ENCODE assay signal across 5 worm cellular contexts in genomic region chrIII:8443557-8444131, ce11.
TF ChIP-seq lines count a peak whose summit lies in the region.

Gene ufbp-1 (minus strand): TSS chrIII:8443607.

TF ChIP-seq in whole organism, L1 larva, 84 proteins besides CTCF, POLR2A, EP300 and RAD21 (continues in another document):
- TF ChIP-seq hlh-4 (tag; optimal IDR thresholded peaks at IDR 0.05; lab: Kevin White, UChicago) = peak; percentile 15
- TF ChIP-seq sox-4 (tag; optimal IDR thresholded peaks at IDR 0.05; lab: Kevin White, UChicago) = no peak
- no peak for TF ChIP-seq ceh-8 (GFP tag; optimal IDR thresholded peaks at IDR 0.05; lab: Kevin White, UChicago)
- no peak for TF ChIP-seq grh-1 (GFP tag; IDR thresholded peaks at IDR 0.05; lab: Robert Waterston, UW)
- TF ChIP-seq skn-1 (tag; optimal IDR thresholded peaks at IDR 0.05; lab: Kevin White, UChicago) = peak; percentile 94
- TF ChIP-seq snu-23 (GFP tag; optimal IDR thresholded peaks at IDR 0.05; lab: Kevin White, UChicago) = peak; percentile 60
- no peak for TF ChIP-seq nhr-11 (tag; optimal IDR thresholded peaks at IDR 0.05; lab: Kevin White, UChicago)
- no peak for TF ChIP-seq C34B4.2 (tag; optimal IDR thresholded peaks at IDR 0.05; lab: Kevin White, UChicago)
- TF ChIP-seq egl-27 (tag; optimal IDR thresholded peaks at IDR 0.05; lab: Kevin White, UChicago) = no peak
- TF ChIP-seq aha-1 (tag; optimal IDR thresholded peaks at IDR 0.05; lab: Kevin White, UChicago) = no peak
- TF ChIP-seq ceh-63 (GFP tag; optimal IDR thresholded peaks at IDR 0.05; lab: Kevin White, UChicago) = no peak
- peak; percentile 99 for TF ChIP-seq mep-1 (tag; optimal IDR thresholded peaks at IDR 0.05; lab: Kevin White, UChicago)
- no peak for TF ChIP-seq ets-5 (GFP tag; IDR thresholded peaks at IDR 0.05; lab: Robert Waterston, UW)
- TF ChIP-seq nhr-12 (tag; optimal IDR thresholded peaks at IDR 0.05; lab: Kevin White, UChicago) = no peak
- TF ChIP-seq swsn-7 (tag; optimal IDR thresholded peaks at IDR 0.05; lab: Kevin White, UChicago) = peak; percentile 55
- peak; percentile 5 for TF ChIP-seq zip-4 (GFP tag; optimal IDR thresholded peaks at IDR 0.05; lab: Kevin White, UChicago)
- peak; percentile 91 for TF ChIP-seq xbp-1 (tag; optimal IDR thresholded peaks at IDR 0.05; lab: Kevin White, UChicago)
- no peak for TF ChIP-seq nhr-77 (tag; optimal IDR thresholded peaks at IDR 0.05; lab: Kevin White, UChicago)
- peak; percentile 73 for TF ChIP-seq elt-2 (tag; optimal IDR thresholded peaks at IDR 0.05; lab: Kevin White, UChicago)

TF ChIP-seq in whole organism, L3 larva, 47 proteins besides CTCF, POLR2A, EP300 and RAD21 (continues in another document):
- TF ChIP-seq eor-1 (tag; optimal IDR thresholded peaks at IDR 0.05; lab: Kevin White, UChicago) (peak in 1 of 2 experiments; percentile 71), tbx-2 (tag; optimal IDR thresholded peaks at IDR 0.05; lab: Kevin White, UChicago) (peak; percentile 81), ceh-16 (tag; optimal IDR thresholded peaks at IDR 0.05; lab: Kevin White, UChicago) (peak; percentile 66), fkh-10 (GFP tag; optimal IDR thresholded peaks at IDR 0.05; lab: Kevin White, UChicago) (no peak), elt-1 (tag; optimal IDR thresholded peaks at IDR 0.05; lab: Kevin White, UChicago) (no peak), snpc-4 (tag; optimal IDR thresholded peaks at IDR 0.05; lab: Kevin White, UChicago) (peak; percentile 33), unc-62 (GFP tag; optimal IDR thresholded peaks at IDR 0.05; lab: Kevin White, UChicago) (no peak), sea-2 (GFP tag; optimal IDR thresholded peaks at IDR 0.05; lab: Kevin White, UChicago) (no peak), fos-1 (tag; optimal IDR thresholded peaks at IDR 0.05; lab: Kevin White, UChicago) (peak; percentile 9), lsy-12 (tag; optimal IDR thresholded peaks at IDR 0.05; lab: Kevin White, UChicago) (peak; percentile 67), pha-4 (tag; optimal IDR thresholded peaks at IDR 0.05; lab: Kevin White, UChicago) (peak; percentile 93), ceh-82 (tag; optimal IDR thresholded peaks at IDR 0.05; lab: Kevin White, UChicago) (no peak), lin-39 (tag; optimal IDR thresholded peaks at IDR 0.05; lab: Kevin White, UChicago) (peak; percentile 11), fkh-2 (tag; optimal IDR thresholded peaks at IDR 0.05; lab: Kevin White, UChicago) (no peak), jun-1 (tag; optimal IDR thresholded peaks at IDR 0.05; lab: Kevin White, UChicago) (no peak), ztf-11 (tag; optimal IDR thresholded peaks at IDR 0.05; lab: Kevin White, UChicago) (no peak), ztf-4 (tag; optimal IDR thresholded peaks at IDR 0.05; lab: Kevin White, UChicago) (peak; percentile 95), egl-5 (tag; optimal IDR thresholded peaks at IDR 0.05; lab: Kevin White, UChicago) (no peak), nfya-1 (tag; optimal IDR thresholded peaks at IDR 0.05; lab: Kevin White, UChicago; ENCODE audit: insufficient read depth) (peak; percentile 94)

TF ChIP-seq in whole organism, early embryonic, 17 proteins besides CTCF, POLR2A, EP300 and RAD21:
- TF ChIP-seq tbx-11 (GFP tag; IDR thresholded peaks at IDR 0.05; lab: Robert Waterston, UW) (no peak), hnd-1 (tag; optimal IDR thresholded peaks at IDR 0.05; lab: Kevin White, UChicago) (no peak), scrt-1 (GFP tag; IDR thresholded peaks at IDR 0.05; lab: Robert Waterston, UW) (no peak), aly-1 (tag; optimal IDR thresholded peaks at IDR 0.05; lab: Kevin White, UChicago) (no peak), sea-1 (GFP tag; conservative IDR thresholded peaks at IDR 0.05; lab: Robert Waterston, UW) (0 out of 2 replicates have a peak, but pooled peaks have one; percentile 17), pes-1 (GFP tag; IDR thresholded peaks at IDR 0.05; lab: Robert Waterston, UW) (no peak), B0310.2 (tag; optimal IDR thresholded peaks at IDR 0.05; lab: Kevin White, UChicago) (no peak), hmbx-1 (tag; optimal IDR thresholded peaks at IDR 0.05; lab: Kevin White, UChicago) (no peak), F13C5.2 (tag; optimal IDR thresholded peaks at IDR 0.05; lab: Kevin White, UChicago) (no peak)

TF ChIP-seq in whole organism, midembryonic, 9 proteins besides CTCF, POLR2A, EP300 and RAD21:
- TF ChIP-seq tab-1 (GFP tag; IDR thresholded peaks at IDR 0.05; lab: Robert Waterston, UW) = no peak
- no peak for TF ChIP-seq cog-1 (tag; optimal IDR thresholded peaks at IDR 0.05; lab: Kevin White, UChicago)
- 0 out of 2 replicates have a peak, but pooled peaks have one; percentile 23 for TF ChIP-seq flt-1 (GFP tag; IDR thresholded peaks at IDR 0.05; lab: Robert Waterston, UW)
- no peak for TF ChIP-seq klf-2 (GFP tag; conservative IDR thresholded peaks at IDR 0.05; lab: Robert Waterston, UW)
- no peak for TF ChIP-seq T22C8.4 (GFP tag; IDR thresholded peaks at IDR 0.05; lab: Robert Waterston, UW)
- no peak for TF ChIP-seq ztf-23 (GFP tag; IDR thresholded peaks at IDR 0.05; lab: Robert Waterston, UW)
- no peak for TF ChIP-seq ztf-29 (GFP tag; IDR thresholded peaks at IDR 0.05; lab: Robert Waterston, UW)
TF ChIP-seq in whole organism, midembryonic: peak in this region for 1.

TF ChIP-seq in whole organism, young adult, 124 proteins besides CTCF, POLR2A, EP300 and RAD21 (continues in another document):
- TF ChIP-seq chd-7 (tag; optimal IDR thresholded peaks at IDR 0.05; lab: Kevin White, UChicago) (peak; percentile 91), hmg-20 (GFP tag; IDR thresholded peaks at IDR 0.05; lab: Robert Waterston, UW) (no peak), snpc-1.3 (tag; optimal IDR thresholded peaks at IDR 0.05; lab: Kevin White, UChicago; ENCODE audit: insufficient read depth) (peak; percentile 26), ceh-79 (tag; optimal IDR thresholded peaks at IDR 0.05; lab: Kevin White, UChicago) (peak; percentile 96), Y53G8AR.9 (GFP tag; conservative IDR thresholded peaks at IDR 0.05; lab: Robert Waterston, UW) (peak; percentile 93), madf-6 (GFP tag; IDR thresholded peaks at IDR 0.05; lab: Robert Waterston, UW) (peak; percentile 64), nhr-80 (tag; optimal IDR thresholded peaks at IDR 0.05; lab: Kevin White, UChicago) (peak; percentile 44), zim-3 (tag; optimal IDR thresholded peaks at IDR 0.05; lab: Kevin White, UChicago) (peak; percentile 93), F39B2.1 (GFP tag; IDR thresholded peaks at IDR 0.05; lab: Robert Waterston, UW) (peak; percentile 53; the same call in 1 of the 2 replicates), snpc-3.4 (tag; optimal IDR thresholded peaks at IDR 0.05; lab: Kevin White, UChicago) (peak; percentile 53), let-607 (tag; optimal IDR thresholded peaks at IDR 0.05; lab: Kevin White, UChicago) (peak; percentile 91 to 94), madf-3 (GFP tag; IDR thresholded peaks at IDR 0.05; lab: Robert Waterston, UW) (peak; percentile 33; the same call in 1 of the 2 replicates), Y67H2A.10 (GFP tag; conservative IDR thresholded peaks at IDR 0.05; lab: Robert Waterston, UW) (no peak), F10E7.11 (tag; optimal IDR thresholded peaks at IDR 0.05; lab: Kevin White, UChicago) (peak; percentile 83), lin-35 (GFP tag; optimal IDR thresholded peaks at IDR 0.05; lab: Kevin White, UChicago) (peak in 1 of 3 experiments; percentile 61), ceh-40 (GFP tag; IDR thresholded peaks at IDR 0.05; lab: Robert Waterston, UW) (0 out of 2 replicates have a peak, but pooled peaks have one; percentile 61), ZK185.1 (tag; optimal IDR thresholded peaks at IDR 0.05; lab: Kevin White, UChicago; ENCODE audit: poor library complexity, severe bottlenecking) (peak; percentile 27), attf-5 (GFP tag; optimal IDR thresholded peaks at IDR 0.05; lab: Kevin White, UChicago) (peak; percentile 86), dpff-1 (tag; optimal IDR thresholded peaks at IDR 0.05; lab: Kevin White, UChicago) (peak; percentile 99), lin-54 (GFP tag; optimal IDR thresholded peaks at IDR 0.05; lab: Kevin White, UChicago) (peak; percentile 88), nfya-2 (GFP tag; IDR thresholded peaks at IDR 0.05; lab: Robert Waterston, UW) (0 out of 2 replicates have a peak, but pooled peaks have one; percentile 57), rec-8 (tag; optimal IDR thresholded peaks at IDR 0.05; lab: Kevin White, UChicago) (no peak), cebp-1 (GFP tag; IDR thresholded peaks at IDR 0.05; lab: Robert Waterston, UW) (peak; percentile 53), cebp-1 (tag; optimal IDR thresholded peaks at IDR 0.05; lab: Kevin White, UChicago) (peak; percentile 88), ceh-27 (GFP tag; optimal IDR thresholded peaks at IDR 0.05; lab: Kevin White, UChicago) (peak; percentile 67), Y95B8A.8 (GFP tag; IDR thresholded peaks at IDR 0.05; lab: Robert Waterston, UW) (no peak), athp-1 (tag; optimal IDR thresholded peaks at IDR 0.05; lab: Kevin White, UChicago) (peak; percentile 94), akir-1 (GFP tag; optimal IDR thresholded peaks at IDR 0.05; lab: Kevin White, UChicago) (peak; percentile 27), hsf-1 (GFP tag; IDR thresholded peaks at IDR 0.05; lab: Robert Waterston, UW) (peak; percentile 83), lin-26 (GFP tag; IDR thresholded peaks at IDR 0.05; lab: Robert Waterston, UW) (peak; percentile 70), ceh-100 (GFP tag; IDR thresholded peaks at IDR 0.05; lab: Robert Waterston, UW) (peak; percentile 22; the same call in 1 of the 2 replicates), him-1 (tag; optimal IDR thresholded peaks at IDR 0.05; lab: Kevin White, UChicago) (peak; percentile 33), hrde-1 (tag; optimal IDR thresholded peaks at IDR 0.05; lab: Kevin White, UChicago; ENCODE audit: borderline replicate concordance) (no peak), zfh-2 (GFP tag; conservative IDR thresholded peaks at IDR 0.05; lab: Robert Waterston, UW) (no peak), dpl-1 (GFP tag; optimal IDR thresholded peaks at IDR 0.05; lab: Kevin White, UChicago) (no peak), B0261.1 (tag; optimal IDR thresholded peaks at IDR 0.05; lab: Kevin White, UChicago) (peak; percentile 34), tlf-1 (GFP tag; optimal IDR thresholded peaks at IDR 0.05; lab: Kevin White, UChicago) (peak; percentile 94), ztf-22 (GFP tag; optimal IDR thresholded peaks at IDR 0.05; lab: Kevin White, UChicago) (peak; percentile 59), B0336.3 (GFP tag; IDR thresholded peaks at IDR 0.05; lab: Robert Waterston, UW) (peak; percentile 91), ceh-58 (GFP tag; IDR thresholded peaks at IDR 0.05; lab: Robert Waterston, UW) (0 out of 2 replicates have a peak, but pooled peaks have one; percentile 23), ets-4 (GFP tag; optimal IDR thresholded peaks at IDR 0.05; lab: Kevin White, UChicago) (peak; percentile 64), F37B4.10 (GFP tag; IDR thresholded peaks at IDR 0.05; lab: Robert Waterston, UW) (no peak), Y56A3A.18 (GFP tag; IDR thresholded peaks at IDR 0.05; lab: Robert Waterston, UW) (peak; percentile 91)

Comparison
In these comparisons a context has a peak if more than half of its experiments do, and no peak if none do; other contexts are left out.
1. Of the 8 proteins assayed by ChIP-seq in both whole organism, young adult and whole organism, L1 larva: peak only in whole organism, young adult: none; only in whole organism, L1 larva: dpl-1 and nhr-90; in both: ama-1, snpc-4 and unc-130; in neither: 1; mixed calls (peak in some experiments, not most) for 2.